Fruit fly (Drosophila melanogaster) whole organism, wandering third instar larva: ENCODE measurements around the gene CG33928.
A peak's percentile ranks its signal among the peaks of the same experiment; 100 is the strongest.

Source experiments
- Abd-B ChIP-seq: fragments of >200 bp; optimal IDR thresholded peaks from 2 replicates; lab custom pipeline; 2017; ENCODE audit warnings: missing biosample characterization, missing genetic modification characterization
- CG9705 ChIP-seq: fragments of 200-800 bp; sonication (Bioruptor generic); optimal IDR thresholded peaks from 2 replicates; lab custom pipeline; 2018; ENCODE audit warnings: missing biosample characterization, mild to moderate bottlenecking, missing genetic modification characterization
- CrebA ChIP-seq: fragments of 200-800 bp; sonication (Bioruptor generic); optimal IDR thresholded peaks from 2 replicates; lab custom pipeline; 2016; ENCODE audit warnings: missing biosample characterization, mild to moderate bottlenecking, missing genetic modification characterization, borderline replicate concordance
- Dfd ChIP-seq: fragments of >200 bp; optimal IDR thresholded peaks from 2 replicates; lab custom pipeline; 2017; ENCODE audit warnings: missing biosample characterization, missing genetic modification characterization
- Dif ChIP-seq: fragments of 200-275, 200-300 bp; sonication (Bioruptor generic); optimal IDR thresholded peaks from 2 replicates; lab custom pipeline; 2018; ENCODE audit warnings: missing biosample characterization, missing genetic modification characterization; ENCODE audit not compliant: partially characterized antibody
- GATAd ChIP-seq: sonication (Bioruptor generic); optimal IDR thresholded peaks from 2 replicates; lab custom pipeline; 2016; ENCODE audit warnings: missing biosample characterization, missing genetic modification characterization
- HLH106 ChIP-seq: fragments of 200-800 bp; optimal IDR thresholded peaks from 3 replicates; lab custom pipeline; 2019; ENCODE audit warnings: missing biosample characterization, mild to moderate bottlenecking, missing genetic modification characterization, moderate library complexity
- Hnf4 ChIP-seq: fragments of 200-800 bp; sonication (Bioruptor generic); optimal IDR thresholded peaks from 2 replicates; lab custom pipeline; 2016; ENCODE audit warnings: missing biosample characterization, mild to moderate bottlenecking, missing genetic modification characterization
- Hr78 ChIP-seq: fragments of >200 bp; optimal IDR thresholded peaks from 2 replicates; lab custom pipeline; 2017; ENCODE audit warnings: missing biosample characterization, missing genetic modification characterization
- Hr83 ChIP-seq: fragments of 200-300 bp; sonication (Bioruptor generic); optimal IDR thresholded peaks from 2 replicates; lab custom pipeline; 2016; ENCODE audit warnings: missing biosample characterization, mild to moderate bottlenecking, missing genetic modification characterization, moderate library complexity; ENCODE audit not compliant: poor library complexity, severe bottlenecking
- Mio ChIP-seq: sonication (Bioruptor generic); optimal IDR thresholded peaks from 2 replicates; lab custom pipeline; 2016; ENCODE audit warnings: missing biosample characterization, missing genetic modification characterization
- N ChIP-seq: fragments of >200 bp; optimal IDR thresholded peaks from 2 replicates; lab custom pipeline; 2018; ENCODE audit warnings: missing biosample characterization, missing external identifiers, missing genetic modification characterization
- OdsH ChIP-seq: fragments of 200-800 bp; sonication (Bioruptor generic); optimal IDR thresholded peaks from 2 replicates; lab custom pipeline; 2016; ENCODE audit warnings: missing biosample characterization, mild to moderate bottlenecking, missing genetic modification characterization
- Rel ChIP-seq, 2 experiments: fragments of 200-800 bp; sonication (Bioruptor generic) in 1 of 2; optimal IDR thresholded peaks; 2 replicates in 1 of 2; 3 replicates in 1 of 2; lab custom pipeline; 2016 to 2019; ENCODE audit warnings: mild to moderate bottlenecking in 2 of 2, missing biosample characterization in 2 of 2, missing genetic modification characterization in 2 of 2, moderate library complexity in 1 of 2
- Sp1 ChIP-seq: fragments of 200-800 bp; sonication (Bioruptor generic); optimal IDR thresholded peaks from 3 replicates; lab custom pipeline; 2019; ENCODE audit warnings: missing biosample characterization, mild to moderate bottlenecking, missing genetic modification characterization, moderate library complexity
- Vsx2 ChIP-seq: fragments of 200-300, 225-300 bp; sonication (Bioruptor generic); optimal IDR thresholded peaks from 2 replicates; lab custom pipeline; 2018; ENCODE audit warnings: missing biosample characterization, missing genetic modification characterization; ENCODE audit not compliant: partially characterized antibody
- br ChIP-seq: fragments of 200-800 bp; sonication (Bioruptor generic); optimal IDR thresholded peaks from 2 replicates; lab custom pipeline; 2016; ENCODE audit warnings: missing biosample characterization, missing genetic modification characterization
- brk ChIP-seq: fragments of 200-800 bp; sonication (Bioruptor generic); optimal IDR thresholded peaks from 2 replicates; lab custom pipeline; 2016; ENCODE audit warnings: missing biosample characterization, mild to moderate bottlenecking, missing genetic modification characterization
- dl ChIP-seq, 2 experiments: fragments of 175-275, 200-275 bp in 1 of 2; fragments of 200-275 bp in 1 of 2; sonication (Bioruptor generic); optimal IDR thresholded peaks; lab custom pipeline; 2018; ENCODE audit warnings: mild to moderate bottlenecking in 2 of 2, missing biosample characterization in 2 of 2, missing genetic modification characterization in 2 of 2, moderate library complexity in 2 of 2; ENCODE audit not compliant: partially characterized antibody in 2 of 2, insufficient read depth in 1 of 2
- dmrt93B ChIP-seq: fragments of 200-800 bp; sonication (Bioruptor generic); optimal IDR thresholded peaks from 2 replicates; lab custom pipeline; 2018; ENCODE audit warnings: missing biosample characterization, mild to moderate bottlenecking, missing genetic modification characterization
- dsf ChIP-seq: sonication (Bioruptor generic); optimal IDR thresholded peaks from 2 replicates; lab custom pipeline; 2016; ENCODE audit warnings: missing biosample characterization, missing genetic modification characterization, borderline replicate concordance
- ey ChIP-seq: fragments of 200-800 bp; sonication (Bioruptor generic); optimal IDR thresholded peaks from 2 replicates; lab custom pipeline; 2016; ENCODE audit warnings: missing biosample characterization, missing genetic modification characterization
- foxo ChIP-seq, 2 experiments: fragments of 200-800 bp; sonication (Bioruptor generic); optimal IDR thresholded peaks; 2 replicates in 1 of 2; 3 replicates in 1 of 2; lab custom pipeline; 2016 to 2017; ENCODE audit warnings: missing biosample characterization in 2 of 2, missing genetic modification characterization in 2 of 2
- fru ChIP-seq: fragments of 200-800 bp; sonication (Bioruptor generic); optimal IDR thresholded peaks from 3 replicates; lab custom pipeline; 2016; ENCODE audit warnings: missing biosample characterization, mild to moderate bottlenecking, missing genetic modification characterization
- h ChIP-seq: fragments of 200-800 bp; sonication (Bioruptor generic); optimal IDR thresholded peaks from 3 replicates; lab custom pipeline; 2016; ENCODE audit warnings: missing biosample characterization, mild to moderate bottlenecking, missing genetic modification characterization
- jim ChIP-seq: fragments of 175-275, 200-325 bp; sonication (Bioruptor generic); optimal IDR thresholded peaks from 2 replicates; lab custom pipeline; 2016; ENCODE audit warnings: missing biosample characterization, mild to moderate bottlenecking, missing genetic modification characterization
- lola ChIP-seq: fragments of >200 bp; optimal IDR thresholded peaks from 2 replicates; lab custom pipeline; 2017; ENCODE audit warnings: missing biosample characterization, missing genetic modification characterization
- pan ChIP-seq: fragments of >200 bp; optimal IDR thresholded peaks from 2 replicates; lab custom pipeline; 2017
- psq ChIP-seq: fragments of 200-800 bp; sonication (Bioruptor generic); optimal IDR thresholded peaks from 3 replicates; lab custom pipeline; 2017; ENCODE audit warnings: missing biosample characterization, mild to moderate bottlenecking, missing genetic modification characterization, moderate library complexity
- rgr ChIP-seq: fragments of 200-800 bp; sonication (Bioruptor generic); optimal IDR thresholded peaks from 3 replicates; lab custom pipeline; 2016; ENCODE audit warnings: missing biosample characterization, mild to moderate bottlenecking, missing genetic modification characterization
- sage ChIP-seq: fragments of 200-800 bp; sonication (Bioruptor generic); optimal IDR thresholded peaks from 2 replicates; lab custom pipeline; 2016; ENCODE audit warnings: missing biosample characterization, mild to moderate bottlenecking, missing genetic modification characterization
- sv ChIP-seq: fragments of 200-800 bp; sonication (Bioruptor generic); optimal IDR thresholded peaks from 3 replicates; lab custom pipeline; 2016; ENCODE audit warnings: missing biosample characterization, missing genetic modification characterization
- tai ChIP-seq: sonication (Bioruptor generic); optimal IDR thresholded peaks from 2 replicates; lab custom pipeline; 2016; ENCODE audit warnings: missing biosample characterization, missing genetic modification characterization
- usp ChIP-seq: fragments of >200 bp; optimal IDR thresholded peaks from 2 replicates; lab custom pipeline; 2017; ENCODE audit warnings: missing biosample characterization, missing genetic modification characterization
- woc ChIP-seq: sonication (Bioruptor generic); optimal IDR thresholded peaks from 2 replicates; lab custom pipeline; 2016; ENCODE audit warnings: missing biosample characterization, mild to moderate bottlenecking, missing genetic modification characterization

CG33928 gene

DNA sequence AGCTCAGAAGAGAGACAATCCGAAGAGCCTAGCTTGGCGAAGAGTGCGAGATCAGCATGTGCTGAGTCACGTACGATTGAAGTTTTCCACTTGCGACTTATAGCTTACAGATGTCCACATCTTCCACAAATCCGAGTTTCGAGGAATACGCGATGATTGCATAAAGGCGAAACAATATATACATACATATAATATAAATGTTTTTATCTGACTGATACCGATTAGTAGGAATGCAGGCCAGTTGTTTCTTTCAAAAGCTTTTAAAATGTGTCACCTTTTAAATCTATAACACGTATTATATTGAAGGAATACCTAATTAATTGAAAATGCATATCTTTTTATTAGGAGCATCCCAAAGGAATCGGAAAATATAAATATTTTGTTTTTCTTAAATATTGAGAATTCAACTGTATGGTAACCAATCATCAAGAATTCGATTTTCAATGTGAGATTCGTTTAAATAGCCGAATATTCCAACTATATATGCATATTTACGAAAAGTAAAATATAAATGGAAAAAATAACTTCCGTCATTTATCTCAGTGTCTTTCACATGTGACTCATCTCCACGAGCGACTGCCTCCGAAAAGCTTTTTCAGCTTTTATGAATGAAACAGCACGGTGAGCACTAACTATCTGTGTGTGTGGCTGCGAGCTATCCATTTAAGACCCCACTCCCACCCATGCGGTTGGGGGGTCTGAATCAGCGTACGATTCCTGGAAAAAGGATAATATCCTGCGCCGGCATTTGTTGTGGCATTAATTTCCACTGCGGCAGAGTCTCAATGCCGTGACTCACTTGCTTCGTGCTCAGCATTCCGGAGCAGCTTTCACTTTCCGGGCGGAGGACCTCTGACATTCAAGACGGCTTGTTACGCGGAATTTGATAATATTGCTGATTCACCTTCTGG lies 14.4 kb upstream of the CG33928 start (continued):
- TF ChIP-seq woc (GFP tag; lab: Kevin White, UChicago) (peak; percentile 47), Hr78 (GFP tag; lab: Kevin White, UChicago) (no peak), foxo (GFP tag; optimal IDR thresholded peaks at IDR 0.05; lab: Kevin White, UChicago) (peak in 1 of 2 experiments; percentile 83), Rel (GFP tag; optimal IDR thresholded peaks at IDR 0.05; lab: Kevin White, UChicago) (no peak), Rel (tag; optimal IDR thresholded peaks at IDR 0.05; lab: Kevin White, UChicago) (no peak), dmrt93B (GFP tag; lab: Kevin White, UChicago) (peak; percentile 20), pan (lab: Kevin White, UChicago) (no peak), tai (GFP tag; lab: Kevin White, UChicago) (peak; percentile 8), dsf (no peak), GATAd (GFP tag; lab: Kevin White, UChicago) (no peak), OdsH (GFP tag; lab: Kevin White, UChicago) (peak; percentile 78), lola (GFP tag; lab: Kevin White, UChicago) (no peak), ey (peak; percentile 77), Abd-B (GFP tag; lab: Kevin White, UChicago) (no peak)
- TF ChIP-seq, all 38 proteins: peak for 21

DNA sequence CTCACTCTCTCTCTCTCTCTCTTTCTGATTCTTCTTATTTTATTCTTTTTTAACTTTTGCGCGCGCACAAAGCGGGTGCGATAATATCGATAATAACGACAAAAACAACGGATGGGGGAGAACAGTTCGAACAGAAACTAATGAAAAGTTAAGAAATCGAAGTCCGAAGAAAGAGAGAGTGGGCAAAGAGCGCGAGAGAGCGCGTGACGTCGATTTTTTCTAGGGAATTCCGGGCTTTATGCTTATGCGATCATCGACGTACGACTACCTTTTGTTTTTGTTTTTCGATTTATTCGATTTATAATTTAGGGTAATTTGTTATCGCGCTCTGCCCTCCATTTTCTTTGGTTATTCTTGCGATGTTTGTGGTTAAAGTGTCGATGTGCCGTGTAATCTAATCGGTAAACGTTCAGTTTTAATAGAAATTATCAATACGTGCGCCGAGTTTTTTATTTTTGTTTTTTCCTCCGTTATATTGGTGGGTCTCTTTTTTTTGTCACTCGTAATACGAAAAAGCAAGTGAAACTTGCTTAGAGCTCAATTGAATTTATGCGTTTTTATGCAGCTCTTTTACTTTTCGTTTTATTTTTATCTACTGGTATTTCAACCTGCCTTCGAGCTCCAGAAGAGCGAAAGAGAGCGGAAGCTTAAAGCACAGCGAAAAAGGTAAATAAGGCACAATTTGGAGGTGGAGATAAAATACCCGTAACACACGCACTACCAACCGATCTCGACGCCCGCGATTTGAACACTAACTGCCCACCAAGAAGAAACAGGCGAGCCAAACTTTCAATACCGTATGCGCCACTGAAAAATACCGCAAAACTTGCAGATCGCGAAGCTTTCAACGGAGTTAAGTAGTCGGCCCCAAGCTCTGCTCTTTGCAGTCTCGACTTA lies 13.5 kb upstream of the CG33928 start, which contains the start of gene dl:
Gene dl (minus strand): TSS at position 757 of the 897 bp plus-strand sequence.
- TF ChIP-seq CG9705 (GFP tag; lab: Kevin White, UChicago) (no peak), OdsH (GFP tag; lab: Kevin White, UChicago) (peak; percentile 19), usp (GFP tag; lab: Kevin White, UChicago) (no peak), foxo (GFP tag; optimal IDR thresholded peaks at IDR 0.05; lab: Kevin White, UChicago) (peak in 1 of 2 experiments; percentile 47), Sp1 (peak; percentile 11), ey (peak; percentile 38), Dfd (no peak), dl (GFP tag; optimal IDR thresholded peaks at IDR 0.05; lab: Kevin White, UChicago; ENCODE audit: insufficient read depth in 1 of 2, partially characterized antibody in 2 of 2) (peak; percentile 85), psq (GFP tag; lab: Kevin White, UChicago) (peak; percentile 52), tai (GFP tag; lab: Kevin White, UChicago) (peak; percentile 44), brk (GFP tag; lab: Kevin White, UChicago) (peak; percentile 7), HLH106 (tag; lab: Kevin White, UChicago) (no peak), Hnf4 (no peak), dmrt93B (GFP tag; lab: Kevin White, UChicago) (no peak), GATAd (GFP tag; lab: Kevin White, UChicago) (no peak), h (peak; percentile 83), N (GFP tag; lab: Kevin White, UChicago) (no peak), br (peak; percentile 26), jim (peak; percentile 61), Mio (no peak), pan (lab: Kevin White, UChicago) (no peak), Vsx2 (peak; percentile 19), dsf (no peak), Rel (GFP tag; optimal IDR thresholded peaks at IDR 0.05; lab: Kevin White, UChicago) (no peak), Rel (tag; optimal IDR thresholded peaks at IDR 0.05; lab: Kevin White, UChicago) (peak; percentile 67), woc (GFP tag; lab: Kevin White, UChicago) (peak; percentile 45), rgr (GFP tag; lab: Kevin White, UChicago) (no peak), Hr83 (peak; percentile 44), sv (no peak), Dif (GFP tag; lab: Kevin White, UChicago) (peak; percentile 88), Abd-B (GFP tag; lab: Kevin White, UChicago) (no peak), CrebA (GFP tag; lab: Kevin White, UChicago) (peak; percentile 33), fru (GFP tag; lab: Kevin White, UChicago) (peak; percentile 46), sage (GFP tag; lab: Kevin White, UChicago) (peak; percentile 26)
